Worm (Caenorhabditis elegans) whole organism, L4/young adult: Measurements from ENCODE around the gene frpr-11.

Source experiments
- dao-5 ChIP-seq: sonication (generic microtip); optimal IDR thresholded peaks from 2 replicates; lab custom pipeline; 2016; ENCODE audit warnings: missing genotype, missing genetic modification characterization, moderate library complexity, missing compliant biosample characterization
- him-1 ChIP-seq: sonication (generic microtip); optimal IDR thresholded peaks from 2 replicates; lab custom pipeline; 2016; ENCODE audit warnings: missing genotype, missing genetic modification reagents, missing genetic modification characterization, missing compliant biosample characterization

- TF ChIP-seq him-1 (tag; lab: Kevin White, UChicago) (no peak), dao-5 (no peak)
Observed at ce11 chrV:8947499-8947898, 40.5 kb downstream of the frpr-11 start, which contains the start of gene gck-1.
